Fruit fly (Drosophila melanogaster) whole organism, embryonic: ENCODE results near the gene RtcB.

Experiments used
- Abd-B ChIP-seq: fragments of 200-800 bp; sonication (Bioruptor generic); optimal IDR thresholded peaks from 2 replicates; lab custom pipeline; 2018; ENCODE audit warnings: missing biosample characterization, mild to moderate bottlenecking, missing genetic modification characterization, moderate library complexity
- Asciz ChIP-seq: fragments of 200-800 bp; sonication (Bioruptor generic); optimal IDR thresholded peaks from 2 replicates; lab custom pipeline; 2017; ENCODE audit warnings: missing biosample characterization, mild to moderate bottlenecking, missing genetic modification characterization, missing genetic modification reagents
- Blimp-1 ChIP-seq: fragments of 200-800 bp; sonication (Bioruptor generic); optimal IDR thresholded peaks from 3 replicates; lab custom pipeline; 2018; ENCODE audit warnings: missing biosample characterization, missing genetic modification characterization, mild to moderate bottlenecking, moderate library complexity, missing genetic modification reagents
- C15 ChIP-seq: fragments of 200-800 bp; sonication (Bioruptor generic); IDR thresholded peaks from 3 replicates; pipeline ENCODE4 v1.3.6; 2022; ENCODE audit warnings: missing biosample characterization, missing genetic modification characterization
- CG10366 ChIP-seq: fragments of 200-800 bp; sonication (Bioruptor generic); IDR thresholded peaks from 2 replicates; pipeline ENCODE4 v1.3.6; 2022; ENCODE audit warnings: missing biosample characterization, missing genetic modification characterization
- CG10543 ChIP-seq: fragments of 200-800 bp; sonication (Bioruptor generic); optimal IDR thresholded peaks from 3 replicates; lab custom pipeline; 2017; ENCODE audit warnings: missing biosample characterization, mild to moderate bottlenecking, missing genetic modification characterization, moderate library complexity
- CG11093 ChIP-seq: fragments of 200-800 bp; sonication (Bioruptor generic); IDR thresholded peaks from 3 replicates; pipeline ENCODE4 v1.3.6; 2022; ENCODE audit warnings: missing biosample characterization, missing genetic modification characterization
- CG11560 ChIP-seq: fragments of 200-800 bp; sonication (Bioruptor generic); IDR thresholded peaks from 3 replicates; pipeline ENCODE4 v1.3.6; 2022; ENCODE audit warnings: missing biosample characterization, missing genetic modification characterization
- CG12659 ChIP-seq: fragments of 200-800 bp; sonication (Bioruptor generic); optimal IDR thresholded peaks from 3 replicates; lab custom pipeline; 2017; ENCODE audit warnings: mild to moderate bottlenecking, missing biosample characterization, missing genetic modification reagents, missing genetic modification characterization
- CG12744 ChIP-seq: fragments of 200-800 bp; sonication (Bioruptor generic); optimal IDR thresholded peaks from 2 replicates; lab custom pipeline; 2016; ENCODE audit warnings: missing biosample characterization, missing genetic modification characterization
- CG15269 ChIP-seq: fragments of 200-800 bp; sonication (Bioruptor generic); optimal IDR thresholded peaks from 2 replicates; lab custom pipeline; 2018; ENCODE audit warnings: missing biosample characterization, mild to moderate bottlenecking, missing genetic modification characterization, moderate library complexity
- CG15601 ChIP-seq: fragments of 200-800 bp; sonication (Bioruptor generic); optimal IDR thresholded peaks from 3 replicates; lab custom pipeline; 2019; ENCODE audit warnings: missing biosample characterization, mild to moderate bottlenecking, missing genetic modification characterization, moderate library complexity
- CG1832 ChIP-seq: fragments of 200-800 bp; sonication (Bioruptor generic); optimal IDR thresholded peaks from 2 replicates; lab custom pipeline; 2017; ENCODE audit warnings: missing biosample characterization, mild to moderate bottlenecking, missing genetic modification characterization, inconsistent platforms
- CG2120 ChIP-seq: fragments of 200-800 bp; sonication (Bioruptor generic); optimal IDR thresholded peaks from 3 replicates; lab custom pipeline; 2016; ENCODE audit warnings: missing biosample characterization, missing genetic modification characterization
- CG2199 ChIP-seq: fragments of 200-800 bp; sonication (Bioruptor generic); IDR thresholded peaks from 3 replicates; pipeline ENCODE4 v1.3.6; 2022; ENCODE audit warnings: missing biosample characterization, missing genetic modification characterization
- CG31441 ChIP-seq: fragments of 200-800 bp; sonication (Bioruptor generic); IDR thresholded peaks from 2 replicates; pipeline ENCODE4 v1.3.6; 2022; ENCODE audit warnings: missing biosample characterization, missing genetic modification characterization
- CG33213 ChIP-seq: fragments of 200-800 bp; sonication (Bioruptor generic); optimal IDR thresholded peaks from 3 replicates; lab custom pipeline; 2016; ENCODE audit warnings: missing biosample characterization, missing genetic modification characterization
- CG3838 ChIP-seq: fragments of 200-800 bp; sonication (Bioruptor generic); optimal IDR thresholded peaks from 3 replicates; lab custom pipeline; 2016; ENCODE audit warnings: missing biosample characterization, missing genetic modification characterization
- CG4707 ChIP-seq: fragments of 200-800 bp; sonication (Bioruptor generic); optimal IDR thresholded peaks from 2 replicates; lab custom pipeline; 2018; ENCODE audit warnings: missing biosample characterization, mild to moderate bottlenecking, missing genetic modification characterization, moderate library complexity
- CG6689 ChIP-seq: fragments of 200-800 bp; sonication (Bioruptor generic); IDR thresholded peaks from 2 replicates; pipeline ENCODE4 v1.3.6; 2022; ENCODE audit warnings: missing biosample characterization, missing genetic modification characterization
- CG7963 ChIP-seq: fragments of 200-800 bp; sonication (Bioruptor generic); IDR thresholded peaks from 3 replicates; pipeline ENCODE4 v1.3.6; 2022; ENCODE audit warnings: missing biosample characterization, missing genetic modification characterization; ENCODE audit not compliant: partially characterized antibody
- CG8388 ChIP-seq: fragments of 200-800 bp; sonication (Bioruptor generic); optimal IDR thresholded peaks from 2 replicates; lab custom pipeline; 2019; ENCODE audit warnings: missing biosample characterization, mild to moderate bottlenecking, missing genetic modification characterization, moderate library complexity
- CG8924 ChIP-seq: fragments of 200-800 bp; optimal IDR thresholded peaks from 3 replicates; lab custom pipeline; 2019; ENCODE audit warnings: missing biosample characterization, mild to moderate bottlenecking, missing genetic modification characterization, moderate library complexity
- CG9215 ChIP-seq: fragments of 200-800 bp; sonication (Bioruptor generic); IDR thresholded peaks from 2 replicates; pipeline ENCODE4 v1.3.6; 2022; ENCODE audit warnings: missing biosample characterization, missing genetic modification characterization
- Deaf1 ChIP-seq: fragments of 200-800 bp; optimal IDR thresholded peaks from 3 replicates; lab custom pipeline; 2019; ENCODE audit warnings: missing biosample characterization, mild to moderate bottlenecking, missing genetic modification characterization, moderate library complexity
- Ets97D ChIP-seq: fragments of 200-800 bp; sonication (Bioruptor generic); optimal IDR thresholded peaks from 3 replicates; lab custom pipeline; 2016; ENCODE audit warnings: missing biosample characterization, missing genetic modification characterization
- H15 ChIP-seq: fragments of 200-800 bp; sonication (Bioruptor generic); IDR thresholded peaks from 3 replicates; pipeline ENCODE4 v1.3.6; 2022; ENCODE audit warnings: missing biosample characterization, missing genetic modification characterization
- HLH54F ChIP-seq: fragments of 200-800 bp; sonication (Bioruptor generic); optimal IDR thresholded peaks from 3 replicates; lab custom pipeline; 2016; ENCODE audit warnings: missing biosample characterization, missing genetic modification characterization
- Hr51 ChIP-seq, 2 experiments: fragments of 200-800 bp; sonication (Bioruptor generic); optimal IDR thresholded peaks; 2 replicates in 1 of 2; 3 replicates in 1 of 2; lab custom pipeline; 2016 to 2018; ENCODE audit warnings: missing biosample characterization in 2 of 2, missing genetic modification characterization in 2 of 2, mild to moderate bottlenecking in 1 of 2, moderate library complexity in 1 of 2
- Med ChIP-seq: fragments of 200-800 bp; sonication (Bioruptor generic); peaks from one replicate; lab custom pipeline; 2016; ENCODE audit warnings: missing biosample characterization, missing genetic modification characterization, mild to moderate bottlenecking, inconsistent platforms, moderate library complexity
- NC2α ChIP-seq: fragments of 200-800 bp; sonication (Bioruptor generic); optimal IDR thresholded peaks from 2 replicates; lab custom pipeline; 2016; ENCODE audit warnings: missing biosample characterization, missing genetic modification characterization
- Nf-YB ChIP-seq: fragments of 200-800 bp; sonication (Bioruptor generic); optimal IDR thresholded peaks from 3 replicates; lab custom pipeline; 2019; ENCODE audit warnings: missing biosample characterization, mild to moderate bottlenecking, missing genetic modification characterization, moderate library complexity
- Ptx1 ChIP-seq: fragments of 200-800 bp; sonication (Bioruptor generic); IDR thresholded peaks from 2 replicates; pipeline ENCODE4 v1.3.6; 2022; ENCODE audit warnings: missing biosample characterization, missing genetic modification characterization
- TFAM ChIP-seq: fragments of 200-800 bp; sonication (Bioruptor generic); optimal IDR thresholded peaks from 2 replicates; lab custom pipeline; 2017; ENCODE audit warnings: missing biosample characterization, missing genetic modification characterization, inconsistent platforms
- az2 ChIP-seq: fragments of 200-800 bp; sonication (Bioruptor generic); optimal IDR thresholded peaks from 3 replicates; lab custom pipeline; 2016; ENCODE audit warnings: missing biosample characterization, missing genetic modification characterization
- bsh ChIP-seq, 2 experiments: fragments of 200-800 bp; sonication (Bioruptor generic); optimal IDR thresholded peaks; 2 replicates each; lab custom pipeline; 2017 to 2018; ENCODE audit warnings: mild to moderate bottlenecking in 2 of 2, missing biosample characterization in 2 of 2, missing genetic modification characterization in 2 of 2, moderate library complexity in 1 of 2
- caup ChIP-seq: fragments of 200-800 bp; sonication (Bioruptor generic); optimal IDR thresholded peaks from 3 replicates; lab custom pipeline; 2017; ENCODE audit warnings: missing biosample characterization, mild to moderate bottlenecking, missing genetic modification characterization, moderate library complexity; ENCODE audit not compliant: severe bottlenecking
- da ChIP-seq: fragments of 200-800 bp; sonication (Bioruptor generic); optimal IDR thresholded peaks from 2 replicates; lab custom pipeline; 2016; ENCODE audit warnings: missing biosample characterization, missing genetic modification characterization
- dmrt11E ChIP-seq: fragments of 200-800 bp; sonication (Bioruptor generic); optimal IDR thresholded peaks from 3 replicates; lab custom pipeline; 2018; ENCODE audit warnings: missing biosample characterization, mild to moderate bottlenecking, missing genetic modification characterization, moderate library complexity
- dpn ChIP-seq, 2 experiments: fragments of 200-800 bp; sonication (Bioruptor generic); optimal IDR thresholded peaks; 3 replicates each; lab custom pipeline; 2016; ENCODE audit warnings: missing biosample characterization in 2 of 2, missing genetic modification characterization in 2 of 2
- esg ChIP-seq: fragments of 200-800 bp; sonication (Bioruptor generic); conservative IDR thresholded peaks from 2 replicates; pipeline ENCODE4 v1.3.6; 2022; ENCODE audit warnings: missing biosample characterization, missing genetic modification characterization
- ewg ChIP-seq: fragments of 200-800 bp; sonication (Bioruptor generic); optimal IDR thresholded peaks from 3 replicates; lab custom pipeline; 2017; ENCODE audit warnings: mild to moderate bottlenecking, missing biosample characterization, missing genetic modification reagents, missing genetic modification characterization
- gfzf ChIP-seq: fragments of 200-800 bp; sonication (Bioruptor generic); optimal IDR thresholded peaks from 2 replicates; lab custom pipeline; 2016; ENCODE audit warnings: missing biosample characterization, mild to moderate bottlenecking, missing genetic modification characterization, moderate library complexity
- mam ChIP-seq: fragments of 200-800 bp; sonication (Bioruptor generic); optimal IDR thresholded peaks from 3 replicates; lab custom pipeline; 2016; ENCODE audit warnings: missing biosample characterization, missing genetic modification characterization
- mirr ChIP-seq: fragments of 200-800 bp; sonication (Bioruptor generic); optimal IDR thresholded peaks from 3 replicates; lab custom pipeline; 2018; ENCODE audit warnings: missing biosample characterization, mild to moderate bottlenecking, missing genetic modification characterization
- pan ChIP-seq, 4 experiments: fragments of >200 bp in 3 of 4; fragments of 200-800 bp in 1 of 4; sonication (Bioruptor generic) in 1 of 4; optimal IDR thresholded peaks in 3 of 4; IDR thresholded peaks in 1 of 4; 2 replicates each; pipeline versions ENCODE4 v1.3.6 to Lab custom; 2017 to 2022; ENCODE audit warnings: missing biosample characterization in 2 of 4, missing genetic modification characterization in 2 of 4, mixed read lengths in 1 of 4
- prd ChIP-seq, 3 experiments: fragments of >200 bp in 2 of 3; fragments of 200-800 bp in 1 of 3; sonication (Bioruptor generic) in 1 of 3; optimal IDR thresholded peaks in 2 of 3; IDR thresholded peaks in 1 of 3; 2 replicates in 2 of 3; 3 replicates in 1 of 3; pipeline versions ENCODE4 v1.3.6 to Lab custom; 2017 to 2022; ENCODE audit warnings: missing biosample characterization in 1 of 3, missing genetic modification characterization in 1 of 3
- row ChIP-seq: fragments of 200-800 bp; sonication (Bioruptor generic); IDR thresholded peaks from 3 replicates; pipeline ENCODE4 v1.3.6; 2022; ENCODE audit warnings: missing biosample characterization, missing genetic modification characterization
- vnd ChIP-seq: fragments of 200-800 bp; sonication (Bioruptor generic); IDR thresholded peaks from 3 replicates; pipeline ENCODE4 v1.3.6; 2022; ENCODE audit warnings: missing biosample characterization, missing genetic modification characterization; ENCODE audit not compliant: partially characterized antibody

RtcB gene

DNA sequence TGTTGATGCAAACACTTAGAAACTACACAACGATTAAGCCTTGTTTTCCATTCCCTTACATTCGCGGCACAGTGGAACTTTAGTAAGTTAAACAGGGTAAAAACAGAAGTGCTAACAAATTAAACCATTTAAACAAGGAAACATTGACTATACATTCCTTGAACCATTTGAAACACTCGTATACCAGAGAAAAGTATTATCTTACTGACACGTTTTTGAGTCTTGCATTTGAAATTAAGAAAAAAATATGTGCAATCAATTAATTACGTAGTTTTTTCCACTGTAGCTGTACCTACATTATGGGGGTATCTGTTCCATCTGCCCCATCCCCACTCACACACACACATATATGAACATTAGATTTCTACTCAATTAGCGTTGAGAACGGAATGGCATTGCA, 2.8 kb downstream of the RtcB start:
- no peak for TF ChIP-seq Ets97D
- TF ChIP-seq CG10543 (GFP tag; lab: Kevin White, UChicago) = peak; percentile 34
- TF ChIP-seq mirr (GFP tag; lab: Kevin White, UChicago) = no peak
- TF ChIP-seq H15 (GFP tag; lab: Robert Waterston, UW) = no peak
- no peak for TF ChIP-seq CG8388
- TF ChIP-seq row = peak; percentile 75
- no peak for TF ChIP-seq TFAM
- TF ChIP-seq CG2120 (GFP tag; lab: Kevin White, UChicago) = peak; percentile 32
- TF ChIP-seq Nf-YB (GFP tag; lab: Kevin White, UChicago) = no peak
- TF ChIP-seq CG6689 (GFP tag; lab: Robert Waterston, UW) = no peak
- peak; percentile 72 for TF ChIP-seq Med (GFP tag; lab: Kevin White, UChicago)
- TF ChIP-seq CG9215 (GFP tag; lab: Robert Waterston, UW) = no peak
- TF ChIP-seq CG1832 (GFP tag; lab: Kevin White, UChicago) = no peak
- 0 out of 2 replicates have a peak, but pooled peaks have one; percentile 14 for TF ChIP-seq CG31441
- TF ChIP-seq CG8924 (tag; lab: Kevin White, UChicago) = peak; percentile 7
- no peak for TF ChIP-seq Asciz (GFP tag; lab: Kevin White, UChicago)
- TF ChIP-seq CG11560 (tag; lab: Robert Waterston, UW) = no peak
- TF ChIP-seq CG3838 = no peak
- TF ChIP-seq dpn (GFP tag; optimal IDR thresholded peaks at IDR 0.05; lab: Kevin White, UChicago) = no peak
- TF ChIP-seq CG15269 (tag; lab: Kevin White, UChicago) = peak; percentile 12
- TF ChIP-seq bsh (GFP tag; optimal IDR thresholded peaks at IDR 0.05; lab: Kevin White, UChicago) = peak in 1 of 2 experiments; percentile 33
- no peak for TF ChIP-seq Ptx1
- TF ChIP-seq Blimp-1 = peak; percentile 14
- TF ChIP-seq CG4707 = peak; percentile 46
- no peak for TF ChIP-seq CG2199 (GFP tag; lab: Robert Waterston, UW)
- peak in 1 of 2 experiments; percentile 14 for TF ChIP-seq Hr51 (GFP tag; optimal IDR thresholded peaks at IDR 0.05; lab: Kevin White, UChicago)
- no peak for TF ChIP-seq CG7963 (GFP tag; lab: Robert Waterston, UW)
- TF ChIP-seq ewg (GFP tag; lab: Kevin White, UChicago) = no peak
- TF ChIP-seq Deaf1 = no peak
- TF ChIP-seq esg (GFP tag; lab: Robert Waterston, UW) = no peak
- TF ChIP-seq gfzf (GFP tag; lab: Kevin White, UChicago) = no peak
- peak; percentile 16 for TF ChIP-seq dmrt11E
- no peak for TF ChIP-seq pan (optimal IDR thresholded peaks at IDR 0.05; lab: Kevin White, UChicago)
- no peak for TF ChIP-seq pan (GFP tag; optimal IDR thresholded peaks at IDR 0.05 in 1 of 2, IDR thresholded peaks at IDR 0.05 in 1 of 2)
- TF ChIP-seq prd (optimal IDR thresholded peaks at IDR 0.05; lab: Kevin White, UChicago) = no peak
- no peak for TF ChIP-seq prd (GFP tag; IDR thresholded peaks at IDR 0.05; lab: Robert Waterston, UW)
- no peak for TF ChIP-seq C15 (GFP tag; lab: Robert Waterston, UW)
- no peak for TF ChIP-seq CG10366 (GFP tag; lab: Robert Waterston, UW)
- no peak for TF ChIP-seq CG12744 (GFP tag; lab: Kevin White, UChicago)
- peak; percentile 6 for TF ChIP-seq CG12659 (GFP tag; lab: Kevin White, UChicago)
- no peak for TF ChIP-seq Abd-B (GFP tag; lab: Kevin White, UChicago)
- TF ChIP-seq vnd = no peak
- peak; percentile 11 for TF ChIP-seq caup
- no peak for TF ChIP-seq mam (GFP tag; lab: Kevin White, UChicago)
- TF ChIP-seq HLH54F = no peak
- TF ChIP-seq NC2α = no peak
- TF ChIP-seq CG33213 (GFP tag; lab: Kevin White, UChicago) = no peak
- TF ChIP-seq az2 (GFP tag; lab: Kevin White, UChicago) = no peak
- no peak for TF ChIP-seq CG11093 (GFP tag; lab: Robert Waterston, UW)
- TF ChIP-seq da (GFP tag; lab: Kevin White, UChicago) = no peak
- no peak for TF ChIP-seq CG15601 (tag; lab: Kevin White, UChicago)
